Fruit fly (Drosophila melanogaster) S2 (cell line): ENCODE measurements around the gene Ndae1.

Source experiments
- CG8478 ChIP-seq: fragments of >200 bp; optimal IDR thresholded peaks from 2 replicates; lab custom pipeline; 2018
- CTCF ChIP-seq, 2 experiments: fragments of >200 bp; optimal IDR thresholded peaks; 2 replicates each; lab custom pipeline; 2018

The Ndae1 gene

DNA sequence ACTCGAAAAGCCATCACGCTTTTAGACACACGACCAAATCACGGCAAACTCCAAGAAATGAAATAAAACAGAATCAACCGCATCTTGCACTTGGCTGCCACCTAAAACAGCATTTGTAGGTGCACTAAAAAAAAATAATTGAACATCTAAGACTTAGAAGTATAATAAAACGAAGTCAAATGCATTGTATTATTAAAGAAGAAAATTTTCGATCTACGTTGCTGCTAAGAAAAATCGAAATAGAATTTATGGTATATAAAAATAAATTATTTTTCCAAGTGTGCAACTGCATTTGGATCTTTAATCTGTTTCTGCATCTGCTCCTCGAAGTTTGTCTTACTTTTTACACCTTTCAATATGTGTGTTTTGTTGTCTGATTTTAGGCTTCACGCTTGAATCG is 21.1 kb upstream of the Ndae1 start:
- TF ChIP-seq CG8478 (lab: Kevin White, UChicago): no peak
- no peak for TF ChIP-seq CTCF (optimal IDR thresholded peaks at IDR 0.05; lab: Kevin White, UChicago)

DNA sequence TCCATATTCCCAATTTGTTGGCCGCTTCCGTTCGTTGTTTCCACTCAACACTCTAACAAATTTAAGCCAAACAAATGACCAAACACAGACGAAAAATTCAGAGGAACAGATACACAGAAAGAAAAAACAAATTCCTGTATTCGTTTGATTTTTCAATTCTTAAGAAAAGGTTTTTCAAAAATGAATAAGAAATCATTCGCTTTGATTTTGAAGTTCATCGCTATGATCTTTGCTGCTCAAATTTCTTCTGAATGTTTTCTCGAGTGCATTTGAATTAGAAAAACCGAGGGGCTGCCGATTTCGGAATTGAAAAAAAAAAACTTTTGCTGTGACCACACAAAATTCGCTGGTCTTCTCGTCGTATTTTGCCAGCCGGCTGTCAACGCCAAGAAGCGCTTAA is 16.8 kb upstream of the Ndae1 start:
- TF ChIP-seq CG8478 (lab: Kevin White, UChicago): no peak
- TF ChIP-seq CTCF (optimal IDR thresholded peaks at IDR 0.05; lab: Kevin White, UChicago): no peak

DNA sequence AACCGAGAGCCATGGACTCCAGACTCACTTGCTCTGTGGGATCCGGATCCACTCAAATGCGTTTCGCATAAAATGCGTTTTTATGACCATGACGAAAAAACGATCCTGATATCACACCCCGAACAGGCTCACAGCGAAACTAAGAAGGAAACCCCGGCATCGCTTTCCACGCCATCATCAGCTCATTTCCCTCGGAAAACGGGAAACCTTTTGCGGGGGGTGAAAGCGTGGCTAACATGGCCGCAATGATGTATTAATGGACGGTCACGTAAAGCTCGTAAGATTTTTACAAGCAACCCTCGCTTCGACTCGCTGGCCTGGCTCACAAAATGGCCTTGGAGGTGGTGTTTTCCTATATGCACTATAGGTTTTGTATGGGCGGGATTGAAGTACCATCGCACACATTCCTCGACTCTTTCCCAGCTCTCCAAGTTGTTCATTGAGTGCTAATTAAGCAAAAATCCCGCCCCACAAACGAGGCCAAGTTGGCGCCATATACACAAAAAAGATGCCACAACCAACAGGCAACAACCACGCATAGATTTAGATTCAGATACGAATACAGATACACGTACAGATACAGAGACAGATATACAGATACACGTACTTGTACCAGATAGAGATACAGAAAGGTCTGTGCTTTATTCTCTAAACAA is 15.9 kb upstream of the Ndae1 start:
- TF ChIP-seq CTCF (optimal IDR thresholded peaks at IDR 0.05; lab: Kevin White, UChicago) (no peak), CG8478 (lab: Kevin White, UChicago) (no peak)

DNA sequence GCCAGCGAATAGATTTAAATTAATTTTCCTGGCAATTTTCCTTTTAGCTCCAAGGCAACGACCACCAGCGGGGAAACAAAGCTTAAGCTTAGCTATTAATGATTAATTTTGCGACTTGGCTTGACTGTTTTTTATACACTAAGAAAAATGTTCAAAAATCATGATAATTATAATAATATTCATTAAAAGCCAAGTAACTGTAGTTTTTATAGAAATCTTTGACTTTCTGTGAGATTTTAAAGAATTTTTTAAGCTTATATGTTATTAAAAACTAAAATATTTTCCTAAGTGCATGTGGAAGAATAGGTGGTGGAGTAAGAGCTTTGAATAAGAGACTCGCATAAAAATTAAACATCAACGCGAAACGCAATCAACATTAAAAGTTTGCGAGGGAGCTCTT is 15.3 kb upstream of the Ndae1 start:
- no peak for TF ChIP-seq CTCF (optimal IDR thresholded peaks at IDR 0.05; lab: Kevin White, UChicago)

DNA sequence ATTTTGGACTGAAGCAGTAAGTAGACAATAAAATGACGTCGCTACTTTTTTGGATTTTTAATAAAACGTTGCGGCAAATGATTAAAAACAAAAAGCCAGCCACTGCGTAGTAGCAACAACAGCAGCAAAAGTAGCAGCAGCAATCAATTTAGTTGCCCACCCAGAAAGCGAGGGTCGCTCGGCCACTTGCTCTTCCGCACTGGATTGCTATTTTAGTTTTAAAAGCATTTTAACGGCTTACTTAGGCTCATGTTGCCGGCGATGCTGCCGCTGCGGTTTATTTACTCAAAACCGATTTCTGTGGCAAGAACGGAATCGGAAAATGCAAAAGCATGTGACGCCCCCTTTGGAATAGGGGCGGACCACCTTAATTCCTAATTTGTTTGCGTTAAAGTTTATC is 13.4 kb upstream of the Ndae1 start:
- no peak for TF ChIP-seq CG8478 (lab: Kevin White, UChicago)
- TF ChIP-seq CTCF (optimal IDR thresholded peaks at IDR 0.05; lab: Kevin White, UChicago): no peak

DNA sequence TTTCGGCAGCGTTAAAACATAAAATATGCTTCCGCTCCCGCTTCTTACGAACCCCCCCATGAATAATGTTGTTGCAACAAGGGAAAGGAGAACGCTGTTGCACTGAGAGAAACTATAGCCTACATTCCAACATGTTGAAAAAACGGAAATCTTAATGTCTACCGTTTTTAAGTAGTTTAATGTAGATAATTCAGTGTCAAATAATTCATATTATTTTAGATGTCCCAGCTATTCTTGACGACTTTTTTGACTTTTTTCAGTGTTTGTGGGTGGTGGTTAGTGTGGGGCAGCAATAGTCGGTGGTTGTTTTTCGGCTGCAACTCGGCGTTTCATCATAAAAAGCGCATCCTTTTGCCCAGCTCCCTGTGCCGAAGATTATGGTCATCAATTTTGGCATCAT is 12.8 kb upstream of the Ndae1 start:
- TF ChIP-seq CTCF (optimal IDR thresholded peaks at IDR 0.05; lab: Kevin White, UChicago) (no peak), CG8478 (lab: Kevin White, UChicago) (no peak)

DNA sequence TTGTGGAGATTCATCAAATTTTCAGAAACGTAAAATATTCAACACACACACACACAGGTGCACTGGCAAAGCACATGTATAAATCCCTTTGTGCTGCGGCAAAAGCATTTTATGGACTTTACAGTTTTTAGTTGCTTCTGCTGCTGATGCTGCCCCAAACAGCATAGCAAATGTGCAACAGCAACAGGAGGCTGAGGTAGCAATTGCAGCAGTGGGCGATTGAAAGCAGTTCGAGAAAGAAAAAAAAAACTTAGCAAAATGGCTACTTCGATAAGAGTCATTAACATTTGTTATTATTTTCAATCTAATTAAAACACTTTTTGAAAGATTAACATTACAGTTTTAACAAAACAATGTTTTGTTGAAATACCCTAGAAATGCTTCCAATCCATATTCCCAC is 11.1 kb upstream of the Ndae1 start:
- TF ChIP-seq CTCF (optimal IDR thresholded peaks at IDR 0.05; lab: Kevin White, UChicago): no peak
- no peak for TF ChIP-seq CG8478 (lab: Kevin White, UChicago)

DNA sequence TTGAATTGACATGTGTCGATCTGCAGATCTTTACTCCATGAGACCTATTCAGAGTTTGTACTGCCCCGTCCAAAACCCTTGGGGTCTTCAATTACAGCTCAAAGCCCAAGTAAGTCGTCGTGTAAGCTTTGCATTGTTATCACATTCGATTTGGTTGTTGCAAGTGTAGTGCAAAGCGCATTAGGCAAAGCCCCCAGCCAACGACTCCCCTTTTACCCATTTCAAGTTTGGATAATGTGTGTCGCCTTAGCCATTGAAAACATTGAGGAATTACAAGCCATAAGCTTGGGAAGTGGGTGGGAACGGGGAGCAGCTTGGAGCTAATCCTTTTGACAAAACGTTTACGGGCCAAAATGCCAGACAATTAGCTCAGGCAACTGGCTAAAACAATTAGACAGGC is 10.4 kb upstream of the Ndae1 start:
- no peak for TF ChIP-seq CG8478 (lab: Kevin White, UChicago)
- TF ChIP-seq CTCF (optimal IDR thresholded peaks at IDR 0.05; lab: Kevin White, UChicago): no peak

DNA sequence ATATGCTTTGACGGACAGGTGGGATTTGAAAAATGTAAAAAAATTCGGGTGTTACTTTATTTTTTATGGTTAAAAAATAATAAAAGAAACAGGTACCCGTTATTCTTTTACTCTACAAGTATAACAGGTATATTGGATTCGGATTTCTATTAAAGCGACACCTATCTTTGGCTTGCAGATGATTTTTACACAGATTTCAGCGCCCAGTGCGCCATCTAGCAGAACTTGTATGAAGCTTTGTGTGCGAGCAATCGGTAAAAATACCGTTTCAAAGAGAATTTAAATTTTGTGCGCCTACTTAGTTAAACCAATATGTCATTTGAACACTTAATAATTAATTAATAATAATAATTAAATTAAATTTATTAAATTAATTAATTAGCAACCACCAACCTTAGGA is 9.0 kb upstream of the Ndae1 start:
- TF ChIP-seq CTCF (optimal IDR thresholded peaks at IDR 0.05; lab: Kevin White, UChicago): peak; percentile 90 to 97
- TF ChIP-seq CG8478 (lab: Kevin White, UChicago): no peak

DNA sequence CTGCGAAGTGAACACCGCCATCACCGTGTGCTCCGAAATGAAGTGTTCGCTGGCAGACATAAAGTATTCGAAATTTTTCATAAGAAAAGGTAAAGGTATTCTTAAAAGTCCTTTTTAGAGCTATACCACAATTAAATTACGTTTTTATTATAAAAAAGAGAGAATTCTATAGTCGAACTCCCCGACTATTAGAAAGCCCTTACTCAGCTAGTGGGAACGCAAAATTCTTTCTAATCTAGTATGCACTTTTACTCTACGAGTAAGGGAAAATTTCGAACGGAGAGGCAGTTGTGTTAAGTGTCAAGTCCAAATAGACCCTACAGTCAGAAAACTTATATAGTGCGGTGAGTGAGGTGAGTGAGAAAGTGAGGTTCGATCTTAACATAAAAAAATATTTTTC is 8.1 kb upstream of the Ndae1 start, which contains the start of gene CG31909:
TSS of gene CG31909 (plus strand) at position 301 of the 400 bp plus-strand sequence.
- TF ChIP-seq CG8478 (lab: Kevin White, UChicago) (no peak), CTCF (optimal IDR thresholded peaks at IDR 0.05; lab: Kevin White, UChicago) (no peak)

DNA sequence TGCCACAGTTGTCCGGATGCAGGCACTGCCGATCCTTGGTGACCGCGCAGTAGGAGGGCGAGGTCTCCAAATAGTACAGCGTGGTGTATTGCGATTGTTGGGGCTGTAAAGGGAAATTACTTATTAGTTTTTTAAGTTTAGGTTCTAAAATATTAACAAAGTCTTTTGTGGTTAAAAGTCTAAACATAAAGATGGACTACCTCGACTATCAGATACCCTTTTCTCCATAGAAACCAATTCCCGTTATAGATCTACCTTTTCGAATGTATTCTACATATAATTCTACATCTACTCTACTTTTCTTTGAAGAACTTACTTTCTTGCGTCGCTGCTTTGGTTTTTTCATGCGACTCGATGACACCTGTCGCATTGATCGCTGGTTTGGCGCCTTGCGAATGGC is 7.0 kb upstream of the Ndae1 start:
- peak in 1 of 2 experiments; percentile 19 for TF ChIP-seq CTCF (optimal IDR thresholded peaks at IDR 0.05; lab: Kevin White, UChicago)
- no peak for TF ChIP-seq CG8478 (lab: Kevin White, UChicago)

DNA sequence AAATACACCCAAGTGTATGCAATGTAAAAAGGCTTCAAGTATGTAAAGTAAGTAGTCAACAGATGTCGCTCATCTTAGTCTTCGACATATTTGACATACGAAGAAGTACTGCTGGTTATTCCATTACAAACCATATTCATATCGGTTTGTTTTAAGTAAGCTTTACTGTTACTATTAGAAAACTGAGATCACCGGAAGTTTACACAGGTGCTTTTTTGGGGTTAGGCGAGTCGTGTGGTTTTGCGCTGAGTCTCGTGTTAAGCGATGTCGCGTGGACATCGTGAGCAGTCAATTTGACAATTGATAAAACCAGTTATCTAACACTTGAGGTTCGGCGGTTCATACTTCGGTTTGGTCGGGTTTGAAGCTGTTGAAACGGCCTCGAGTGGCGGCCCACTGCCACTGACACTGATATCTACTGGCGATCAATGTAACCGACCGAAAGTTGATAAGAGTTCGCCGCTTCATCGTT is 5.6 kb upstream of the Ndae1 start:
- TF ChIP-seq CTCF (optimal IDR thresholded peaks at IDR 0.05; lab: Kevin White, UChicago) (peak; percentile 64 to 69), CG8478 (lab: Kevin White, UChicago) (no peak)

DNA sequence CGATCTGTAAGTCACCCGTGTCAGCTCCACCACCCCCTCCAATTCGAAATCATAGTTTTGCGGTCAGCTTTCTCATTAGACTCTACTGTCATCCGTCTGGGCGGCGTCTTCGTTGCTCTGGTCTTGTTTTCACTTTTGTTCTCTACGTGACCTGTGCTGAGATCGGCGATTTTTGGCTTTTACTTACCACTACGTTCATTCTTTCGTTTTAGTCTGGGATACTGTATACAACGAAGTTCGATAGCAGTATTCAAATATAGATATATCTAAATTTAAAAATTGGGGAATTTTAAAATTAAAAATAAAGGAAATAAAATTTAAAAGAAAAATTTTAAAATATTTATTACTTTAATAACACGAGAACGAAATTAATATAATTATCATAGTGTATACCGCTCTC is 3.7 kb upstream of the Ndae1 start, which contains the start of gene CG13786:
TSS of gene CG13786 (minus strand) at position 101 of the 400 bp plus-strand sequence.
- no peak for TF ChIP-seq CG8478 (lab: Kevin White, UChicago)
- TF ChIP-seq CTCF (optimal IDR thresholded peaks at IDR 0.05; lab: Kevin White, UChicago): no peak

DNA sequence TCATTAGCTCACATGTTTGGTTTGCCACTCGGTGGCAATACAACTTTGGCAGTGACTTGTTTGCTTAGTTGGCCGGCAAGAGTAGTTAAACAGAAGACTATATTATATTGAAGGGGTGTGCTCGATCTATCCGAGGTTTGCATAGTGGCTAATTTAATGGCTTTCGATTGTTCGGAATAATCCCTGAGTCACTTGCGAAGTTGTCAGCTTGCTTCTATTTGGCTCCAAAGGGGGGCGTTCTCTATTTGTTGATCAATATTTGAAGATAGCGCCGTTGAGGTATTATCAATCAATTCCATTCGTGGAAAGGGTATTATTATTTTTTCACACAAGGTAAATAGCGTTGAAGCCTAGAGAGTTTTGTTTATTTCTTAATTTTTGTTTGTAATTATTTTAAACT is 1.0 kb downstream of the Ndae1 start:
- no peak for TF ChIP-seq CG8478 (lab: Kevin White, UChicago)
- no peak for TF ChIP-seq CTCF (optimal IDR thresholded peaks at IDR 0.05; lab: Kevin White, UChicago)

DNA sequence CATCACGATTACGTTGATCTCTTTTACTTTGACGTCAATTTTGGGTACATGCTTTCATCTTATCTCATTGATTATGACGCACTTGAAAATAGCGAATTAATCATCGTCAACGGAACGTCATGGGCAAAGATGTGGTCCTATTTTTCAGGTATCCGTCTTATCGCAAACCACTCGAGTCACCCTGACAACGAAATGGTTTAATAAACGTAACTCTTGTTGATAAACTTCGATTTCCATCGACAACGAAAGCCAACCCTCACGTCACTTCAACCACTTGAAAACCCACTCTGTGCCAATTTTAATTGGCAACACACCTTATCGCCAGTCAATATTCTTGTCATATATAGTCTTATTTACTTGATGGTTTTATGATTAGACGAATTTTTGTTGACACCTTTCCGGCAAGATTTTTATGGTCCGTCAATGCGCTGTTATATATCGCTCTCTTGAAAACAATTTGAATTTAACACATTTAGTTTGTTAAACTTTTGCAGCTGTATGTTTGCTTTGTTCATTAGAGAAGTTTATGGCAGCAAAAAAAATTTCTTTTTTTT is 6.8 kb downstream of the Ndae1 start:
- TF ChIP-seq CG8478 (lab: Kevin White, UChicago) (no peak), CTCF (optimal IDR thresholded peaks at IDR 0.05; lab: Kevin White, UChicago) (no peak)

DNA sequence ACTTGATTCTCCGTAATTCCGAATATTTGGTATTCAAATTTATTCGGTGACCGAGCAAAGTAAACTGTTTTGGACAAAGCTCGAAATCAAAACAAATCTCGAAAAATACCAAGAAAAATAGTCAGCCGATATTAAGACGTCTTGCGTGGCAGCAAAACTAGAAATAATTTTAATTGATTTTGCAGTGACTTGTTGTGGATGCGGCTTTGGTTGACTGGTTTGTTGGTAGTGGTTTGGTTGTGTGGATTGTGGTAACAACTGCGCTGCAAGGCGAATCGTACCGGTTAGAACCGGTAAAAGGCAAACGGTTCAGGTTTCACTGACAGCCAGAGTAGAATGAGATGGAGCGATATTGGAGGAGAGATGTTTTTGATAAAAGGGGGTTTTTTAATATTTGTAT is 7.6 kb downstream of the Ndae1 start:
- TF ChIP-seq CTCF (optimal IDR thresholded peaks at IDR 0.05; lab: Kevin White, UChicago): no peak
- no peak for TF ChIP-seq CG8478 (lab: Kevin White, UChicago)
